Fruit fly (Drosophila melanogaster) S2 (cell line): Measurements from ENCODE around the gene Fum1.
A peak's percentile ranks its signal among the peaks of the same experiment; 100 is the strongest.

Experiments used
- CG8478 ChIP-seq: fragments of >200 bp; optimal IDR thresholded peaks from 2 replicates; lab custom pipeline; 2018
- CTCF ChIP-seq, 2 experiments: fragments of >200 bp; optimal IDR thresholded peaks; 2 replicates each; lab custom pipeline; 2018

The Fum1 gene

DNA sequence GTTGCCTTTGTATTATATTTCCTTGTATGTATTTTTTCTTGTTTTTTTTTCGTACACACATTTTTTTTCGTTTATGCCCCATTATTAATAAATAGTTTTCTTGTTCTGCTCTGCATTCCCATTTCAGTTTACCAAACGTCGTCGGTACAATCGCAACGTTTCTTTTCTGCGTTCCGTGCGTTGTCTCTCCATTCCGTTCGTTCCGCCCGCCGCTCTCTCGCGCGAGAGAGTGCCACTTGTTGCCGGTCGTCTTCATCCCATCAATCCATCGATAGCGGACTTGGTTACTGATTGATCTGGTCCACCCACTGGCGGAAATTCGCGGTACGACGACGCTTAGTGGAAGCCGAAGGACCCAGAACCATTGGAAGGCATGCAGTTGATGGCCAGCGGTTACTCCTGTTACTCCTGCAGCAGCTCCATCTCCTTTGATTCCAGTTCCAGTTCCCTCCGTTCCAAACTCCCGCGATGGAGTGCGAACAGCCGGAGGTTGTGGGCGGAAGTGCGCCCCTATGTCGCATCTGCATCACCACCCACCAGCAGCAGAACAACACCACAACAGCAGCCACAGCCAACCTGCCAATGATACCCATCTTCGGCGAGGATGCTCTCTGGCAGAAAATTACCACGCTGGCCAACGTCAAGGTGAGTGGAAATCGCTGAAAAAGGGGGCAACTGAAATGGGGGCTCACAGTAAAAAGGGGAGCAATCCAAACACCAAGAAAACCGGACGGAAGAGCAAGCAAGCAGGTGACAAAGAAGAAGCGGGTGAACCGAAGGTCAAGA, 31.2 kb downstream of the Fum1 start:
- TF ChIP-seq CG8478 (lab: Kevin White, UChicago) (no peak), CTCF (optimal IDR thresholded peaks at IDR 0.05; lab: Kevin White, UChicago) (no peak)

DNA sequence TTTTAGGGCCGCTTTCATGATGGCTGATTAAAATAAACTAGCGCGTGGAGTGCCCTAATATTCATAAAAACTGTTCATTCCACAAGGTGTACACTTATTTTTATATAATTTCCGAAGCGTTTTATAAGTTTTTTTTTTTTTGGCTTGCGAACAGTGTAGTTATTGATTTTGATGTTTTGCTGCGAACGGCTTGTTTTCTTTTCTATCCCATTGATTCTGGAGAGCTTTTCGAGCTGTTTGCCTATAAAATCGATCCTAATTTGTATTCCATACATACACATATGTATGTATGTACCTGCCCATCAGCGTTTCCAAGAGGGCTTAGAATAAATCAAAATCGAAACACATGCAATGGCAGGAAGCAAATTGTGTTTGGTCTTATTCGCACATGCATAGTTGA, 32.0 kb downstream of the Fum1 start:
- TF ChIP-seq CG8478 (lab: Kevin White, UChicago) = no peak
- TF ChIP-seq CTCF (optimal IDR thresholded peaks at IDR 0.05; lab: Kevin White, UChicago) = no peak

DNA sequence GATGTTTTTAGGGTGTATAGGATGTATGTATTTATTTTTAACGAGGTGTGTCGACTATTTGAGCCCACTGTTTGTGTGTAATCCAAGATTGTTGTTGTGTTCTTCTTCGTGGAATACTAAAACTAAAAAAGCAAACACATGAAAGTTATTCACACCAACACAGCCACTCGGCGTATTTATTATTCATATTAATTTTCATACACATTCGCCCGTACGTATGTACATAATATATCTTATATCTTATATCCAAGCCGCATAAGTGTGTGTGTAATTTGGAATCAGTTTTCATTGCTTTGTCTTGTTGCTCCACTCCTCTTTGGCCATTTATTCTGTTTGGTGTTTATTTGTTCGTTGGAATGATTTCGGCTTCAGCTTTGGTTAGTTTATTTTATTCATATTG, 32.4 kb downstream of the Fum1 start:
- no peak for TF ChIP-seq CTCF (optimal IDR thresholded peaks at IDR 0.05; lab: Kevin White, UChicago)

DNA sequence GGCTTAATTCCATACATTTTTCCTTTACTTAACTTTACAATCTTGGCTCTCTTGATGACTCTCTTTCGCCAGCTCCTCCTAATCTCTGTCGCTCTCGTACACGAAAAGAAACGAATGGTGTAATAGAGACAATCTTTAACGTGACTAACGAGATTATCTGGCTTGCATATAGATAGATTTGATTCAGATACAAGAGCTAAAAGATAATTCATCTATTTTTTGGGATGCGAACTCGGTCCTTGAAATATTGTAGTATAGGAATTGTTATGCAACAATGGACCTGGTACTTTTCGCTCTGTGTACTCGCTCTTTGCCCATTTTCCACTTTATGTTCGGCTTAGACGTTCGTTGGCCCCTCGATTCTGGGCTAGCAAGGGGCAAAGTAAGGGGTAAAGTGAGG, 33.1 kb downstream of the Fum1 start:
- TF ChIP-seq CG8478 (lab: Kevin White, UChicago) (no peak), CTCF (optimal IDR thresholded peaks at IDR 0.05; lab: Kevin White, UChicago) (no peak)

DNA sequence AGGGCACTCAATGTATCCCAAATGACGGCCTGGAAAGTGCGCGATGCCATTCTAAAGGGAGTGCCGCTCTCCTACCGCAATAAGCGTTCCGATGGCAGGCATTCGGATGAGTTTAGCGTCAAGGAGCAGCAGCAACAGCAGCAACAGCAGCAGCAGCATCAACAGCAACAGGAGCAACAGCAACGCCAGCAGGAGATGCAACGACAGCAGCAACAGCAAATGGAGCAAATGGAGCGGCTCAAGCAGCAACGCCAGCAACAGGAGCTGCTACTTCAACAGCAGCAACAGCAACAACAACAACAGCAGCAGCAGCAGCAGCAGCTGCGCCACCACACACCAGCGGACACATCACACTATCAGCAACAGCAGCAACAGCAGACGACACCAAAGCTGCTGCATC, 37.9 kb downstream of the Fum1 start:
- TF ChIP-seq CG8478 (lab: Kevin White, UChicago) (no peak), CTCF (optimal IDR thresholded peaks at IDR 0.05; lab: Kevin White, UChicago) (no peak)

DNA sequence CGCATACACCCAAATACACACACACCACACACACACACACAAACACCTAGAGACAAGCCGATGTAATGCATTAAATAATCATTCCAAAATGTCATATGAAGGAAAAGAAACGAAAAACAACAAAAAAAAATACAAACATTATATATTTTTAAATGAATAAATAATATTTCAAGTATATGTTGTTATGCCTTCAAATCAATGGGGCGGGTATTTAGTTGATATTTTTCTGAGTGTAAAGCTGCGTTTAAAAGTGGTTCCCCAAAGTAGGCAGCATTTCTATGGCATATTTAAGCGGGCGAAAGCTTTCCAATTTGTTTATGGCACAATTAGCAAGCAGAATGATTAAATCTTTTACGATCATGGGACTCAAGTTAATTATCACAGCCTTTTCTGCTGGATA, 41.0 kb downstream of the Fum1 start:
- no peak for TF ChIP-seq CTCF (optimal IDR thresholded peaks at IDR 0.05; lab: Kevin White, UChicago)
- no peak for TF ChIP-seq CG8478 (lab: Kevin White, UChicago)

DNA sequence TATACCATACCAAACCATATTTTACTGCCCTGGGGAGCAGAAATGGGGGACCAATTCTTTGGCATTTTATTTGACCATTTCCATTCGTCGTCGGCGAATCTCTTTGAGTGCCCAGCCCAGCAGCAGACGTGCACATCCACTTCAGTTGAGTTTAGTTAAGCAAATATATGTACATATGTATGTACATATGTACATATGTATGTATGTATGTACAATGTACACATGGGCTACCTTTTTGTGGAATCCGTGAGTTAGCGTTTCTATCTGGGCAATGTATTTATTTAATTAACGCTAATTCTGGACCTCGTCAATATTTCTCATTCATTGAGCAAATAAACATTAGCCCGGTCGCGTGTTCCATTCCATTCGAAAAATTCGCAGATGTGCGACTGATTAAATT, 41.7 kb downstream of the Fum1 start:
- TF ChIP-seq CTCF (optimal IDR thresholded peaks at IDR 0.05; lab: Kevin White, UChicago) (no peak), CG8478 (lab: Kevin White, UChicago) (no peak)

DNA sequence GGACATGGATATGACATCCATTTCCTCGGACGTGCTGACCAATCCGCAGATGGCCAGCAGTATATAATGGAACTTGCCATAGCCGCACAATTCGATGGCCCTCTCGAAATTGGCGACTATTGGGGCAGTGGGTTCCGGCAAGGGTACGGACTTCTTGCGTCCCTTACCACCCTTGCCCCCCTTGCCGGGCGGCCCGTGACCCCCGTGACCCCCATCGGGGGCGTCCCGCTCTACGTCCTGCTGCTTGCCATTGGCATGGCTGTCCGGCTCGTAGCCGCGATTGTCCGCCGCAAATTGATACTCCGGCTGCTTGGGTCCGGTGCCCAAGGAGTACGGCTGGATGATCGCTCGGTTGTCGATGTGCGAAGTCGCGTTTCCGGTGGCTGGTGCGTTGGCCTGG, 45.4 kb downstream of the Fum1 start:
- TF ChIP-seq CTCF (optimal IDR thresholded peaks at IDR 0.05; lab: Kevin White, UChicago) (no peak), CG8478 (lab: Kevin White, UChicago) (no peak)

DNA sequence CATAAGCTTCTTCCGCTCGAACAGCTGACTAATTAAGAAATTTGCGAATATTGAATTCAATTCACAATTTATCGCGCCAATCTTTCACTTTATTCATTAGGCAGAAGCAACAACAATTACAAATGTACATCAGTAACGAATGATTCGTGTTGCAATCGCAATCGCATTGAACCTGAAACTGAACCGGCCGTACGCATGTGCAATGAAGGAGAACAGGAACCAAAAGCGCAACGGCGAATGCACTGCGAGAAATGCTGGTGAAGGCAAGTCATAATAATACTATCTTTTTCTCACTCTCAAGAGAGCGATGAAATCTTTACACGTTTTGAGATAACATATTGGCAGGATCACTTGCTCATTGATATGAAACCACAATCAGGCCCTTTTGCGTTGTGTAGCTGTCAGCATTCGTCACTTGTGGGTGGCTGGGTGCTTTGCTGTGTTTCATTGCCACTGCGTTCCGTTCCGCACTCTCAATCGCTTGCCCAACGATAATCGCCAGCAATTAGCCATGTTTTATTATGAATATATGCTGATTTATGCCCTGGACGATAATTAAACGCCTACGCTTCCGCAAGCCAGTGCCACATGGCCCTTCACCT, 46.8 kb downstream of the Fum1 start:
- no peak for TF ChIP-seq CG8478 (lab: Kevin White, UChicago)
- no peak for TF ChIP-seq CTCF (optimal IDR thresholded peaks at IDR 0.05; lab: Kevin White, UChicago)

DNA sequence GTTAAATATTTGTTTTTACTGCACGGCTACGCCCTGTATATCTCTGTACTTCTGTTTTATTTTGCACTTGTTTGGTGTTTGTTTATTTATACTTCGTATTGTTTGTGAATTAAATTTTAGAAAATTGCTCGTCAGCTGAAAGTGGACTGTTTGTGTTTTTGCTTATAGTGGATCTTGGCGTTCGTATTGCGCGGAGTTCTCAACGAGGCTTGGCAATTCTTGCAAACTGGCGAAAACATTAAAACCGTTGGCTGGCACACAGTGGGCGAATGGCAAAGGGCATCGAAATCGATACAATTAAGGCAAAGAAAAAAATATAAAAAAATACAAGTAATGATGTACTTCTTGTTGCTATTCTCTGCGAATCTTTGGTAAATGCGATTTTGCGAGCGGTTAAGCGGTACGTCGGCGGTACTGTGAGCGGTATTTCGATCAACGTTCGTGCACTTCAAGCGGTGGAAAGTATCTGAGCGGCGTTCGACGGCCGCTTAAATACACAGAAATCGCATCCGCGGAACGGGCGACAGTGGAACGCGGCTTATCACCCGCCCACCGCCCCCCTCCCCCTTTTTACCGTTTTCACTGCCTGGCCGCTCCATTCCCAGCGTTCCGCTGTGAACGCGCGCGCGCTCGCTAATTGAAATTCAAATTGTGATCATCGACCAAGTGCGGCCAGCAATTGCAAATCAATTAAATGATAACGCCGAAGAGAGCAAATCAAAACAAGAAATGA, 48.7 kb downstream of the Fum1 start:
- TF ChIP-seq CG8478 (lab: Kevin White, UChicago) (no peak), CTCF (optimal IDR thresholded peaks at IDR 0.05; lab: Kevin White, UChicago) (no peak)

DNA sequence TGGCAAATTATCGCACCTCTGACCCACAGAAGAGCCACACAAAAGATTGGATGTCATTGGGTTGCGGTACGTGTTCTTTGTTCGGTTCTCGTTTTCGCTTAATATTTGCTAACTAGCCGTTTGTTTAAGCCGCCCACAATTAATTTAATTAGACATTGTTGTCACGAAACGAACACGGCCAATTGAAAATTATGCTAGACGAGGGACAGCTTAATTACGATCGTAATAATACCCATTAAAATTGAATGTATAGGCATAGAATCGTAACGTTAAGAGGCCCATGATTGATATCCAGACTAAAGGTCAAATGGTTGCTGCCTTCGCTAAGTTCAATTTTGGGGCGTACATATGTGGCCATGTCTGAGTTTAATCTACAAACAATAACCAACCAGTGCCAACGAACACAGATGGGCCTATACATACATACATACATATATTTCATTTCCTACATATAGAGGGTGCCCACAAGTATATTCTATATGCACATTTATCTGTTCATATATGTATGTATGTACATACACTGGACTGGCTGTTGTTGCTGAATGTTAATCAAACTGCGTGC, 50.5 kb downstream of the Fum1 start:
- no peak for TF ChIP-seq CG8478 (lab: Kevin White, UChicago)
- TF ChIP-seq CTCF (optimal IDR thresholded peaks at IDR 0.05; lab: Kevin White, UChicago) = peak; percentile 82 to 87

DNA sequence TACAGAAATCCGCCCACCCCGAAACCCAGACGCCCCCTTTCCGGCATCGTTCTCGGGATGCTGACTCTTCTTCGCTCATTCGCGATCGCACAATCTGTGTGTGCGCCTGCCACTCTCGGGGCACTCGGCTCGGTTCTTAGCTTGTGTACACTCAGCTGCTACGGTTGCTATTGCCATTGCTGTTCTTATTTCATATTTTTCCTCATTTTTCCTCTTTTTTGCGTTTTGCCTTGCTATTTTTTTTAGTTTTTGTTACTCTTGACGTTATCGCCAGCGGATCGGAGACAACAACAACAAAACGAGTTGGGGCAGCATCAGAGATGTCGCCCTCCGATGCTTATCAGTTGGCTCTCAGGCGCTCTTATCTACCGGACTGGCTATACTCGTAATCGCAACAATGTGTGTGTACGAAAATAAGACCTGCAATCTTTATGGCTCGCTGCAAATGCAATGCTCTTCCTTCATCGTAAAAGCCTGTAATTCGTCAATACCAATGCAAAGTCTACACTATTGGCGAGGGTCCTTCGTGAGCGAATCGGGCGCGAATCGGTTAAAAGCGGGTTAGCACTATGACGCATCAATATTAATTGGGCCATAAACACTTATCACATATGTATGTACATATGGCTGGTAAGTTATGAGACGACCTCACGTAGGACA, 52.5 kb downstream of the Fum1 start:
- TF ChIP-seq CG8478 (lab: Kevin White, UChicago) = no peak
- no peak for TF ChIP-seq CTCF (optimal IDR thresholded peaks at IDR 0.05; lab: Kevin White, UChicago)
